Fruit fly (Drosophila melanogaster): ENCODE data around the gene Rala.

The Rala gene

DNA sequence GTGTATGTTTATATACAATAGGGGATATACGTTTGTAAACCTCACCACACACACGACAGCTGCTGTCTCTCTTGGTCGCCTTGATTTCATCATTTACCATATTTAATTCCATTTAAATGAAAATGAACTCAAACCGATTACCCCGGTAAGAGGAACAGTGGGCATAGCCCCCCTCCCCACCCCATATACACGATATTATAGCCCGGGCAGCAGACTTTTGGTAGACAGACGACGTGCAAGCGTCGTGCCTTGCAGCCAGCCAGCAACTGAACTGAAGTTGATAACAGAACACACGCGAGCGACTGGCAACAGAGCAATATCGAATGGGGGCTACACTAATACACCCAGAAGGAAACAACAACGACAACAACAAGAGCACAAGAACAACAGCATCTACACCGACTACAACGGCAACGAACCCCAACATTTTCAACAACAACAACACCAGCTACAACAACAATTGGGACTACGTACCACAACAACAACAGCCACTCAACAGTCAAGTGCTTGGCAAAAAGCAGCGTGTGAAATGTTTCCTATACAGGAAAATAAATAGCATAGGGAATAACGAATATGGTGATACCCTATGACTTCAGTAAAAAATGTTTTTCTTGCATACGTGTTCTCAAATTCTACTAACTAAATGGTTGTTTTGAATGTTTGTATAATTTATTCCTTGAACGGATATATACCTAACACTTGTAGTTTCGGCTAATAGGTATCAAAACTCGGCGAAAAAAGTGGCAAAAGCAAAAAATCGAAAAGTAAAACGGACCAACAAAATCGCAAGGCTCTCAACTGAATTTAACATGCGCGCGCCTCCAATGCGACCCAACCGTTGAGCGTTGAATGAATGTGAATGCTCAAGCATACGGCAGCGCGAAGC lies 23.8 kb upstream of the Rala start (continued):
- peak; percentile 63 for TF ChIP-seq ATbp (GFP tag; optimal IDR thresholded peaks at IDR 0.05)
- TF ChIP-seq zfh1 (GFP tag; IDR thresholded peaks at IDR 0.05): peak; percentile 83
- no peak for TF ChIP-seq inv (GFP tag; IDR thresholded peaks at IDR 0.05; ENCODE audit: partially characterized antibody)
- TF ChIP-seq CG10565 (GFP tag; optimal IDR thresholded peaks at IDR 0.05): peak; percentile 27
- TF ChIP-seq CG2202 (tag; optimal IDR thresholded peaks at IDR 0.05): peak; percentile 12
- TF ChIP-seq Doc2 (GFP tag; IDR thresholded peaks at IDR 0.05): peak; percentile 11; the same call in 1 of the 2 replicates
- TF ChIP-seq mam (GFP tag; optimal IDR thresholded peaks at IDR 0.05): peak; percentile 83
- peak; percentile 83 for TF ChIP-seq Jarid2 (GFP tag; optimal IDR thresholded peaks at IDR 0.05)
- no peak for TF ChIP-seq MESR4 (GFP tag; optimal IDR thresholded peaks at IDR 0.05)
- peak; percentile 62 for TF ChIP-seq CG17802 (tag; optimal IDR thresholded peaks at IDR 0.05)
- TF ChIP-seq Dbx (GFP tag; IDR thresholded peaks at IDR 0.05): peak; percentile 6
- no peak for TF ChIP-seq hbn (GFP tag; IDR thresholded peaks at IDR 0.05; ENCODE audit: partially characterized antibody)
- TF ChIP-seq CG6791 (GFP tag; IDR thresholded peaks at IDR 0.05; ENCODE audit: partially characterized antibody): peak; percentile 57; the same call in 2 of the 3 replicates
- peak; percentile 74 for TF ChIP-seq ken (GFP tag; IDR thresholded peaks at IDR 0.05)
- peak; percentile 58; the same call in 2 of the 3 replicates for TF ChIP-seq gce (GFP tag; IDR thresholded peaks at IDR 0.05)
- TF ChIP-seq CG11398 (GFP tag; optimal IDR thresholded peaks at IDR 0.05): peak; percentile 81
- TF ChIP-seq CG31388 (GFP tag; optimal IDR thresholded peaks at IDR 0.05): peak; percentile 50
- TF ChIP-seq CG7963 (GFP tag; IDR thresholded peaks at IDR 0.05; ENCODE audit: partially characterized antibody): no peak
- peak; percentile 64 for TF ChIP-seq Dad (GFP tag; optimal IDR thresholded peaks at IDR 0.05)
- TF ChIP-seq CG30403 (GFP tag; optimal IDR thresholded peaks at IDR 0.05): peak; percentile 80
- TF ChIP-seq her (GFP tag; optimal IDR thresholded peaks at IDR 0.05): peak; percentile 86
- TF ChIP-seq CG9817 (tag; optimal IDR thresholded peaks at IDR 0.05): peak; percentile 70
- no peak for TF ChIP-seq CG7271 (tag; optimal IDR thresholded peaks at IDR 0.05)
- TF ChIP-seq CG2116 (GFP tag; optimal IDR thresholded peaks at IDR 0.05): peak; percentile 6
- peak; percentile 93 for TF ChIP-seq CG1603 (tag; optimal IDR thresholded peaks at IDR 0.05)
- no peak for TF ChIP-seq CG7745 (tag; optimal IDR thresholded peaks at IDR 0.05)
- TF ChIP-seq CG6689 (GFP tag; IDR thresholded peaks at IDR 0.05): peak; percentile 86
- peak; percentile 87 for TF ChIP-seq CG10147 (GFP tag; optimal IDR thresholded peaks at IDR 0.05)
- TF ChIP-seq chm (GFP tag; IDR thresholded peaks at IDR 0.05): peak; percentile 71
- TF ChIP-seq zen2 (GFP tag; IDR thresholded peaks at IDR 0.05; ENCODE audit: partially characterized antibody): no peak
- no peak for TF ChIP-seq CG7556 (GFP tag; optimal IDR thresholded peaks at IDR 0.05)
- peak; percentile 62 for TF ChIP-seq Fer2 (tag; optimal IDR thresholded peaks at IDR 0.05)
- TF ChIP-seq sug (tag; optimal IDR thresholded peaks at IDR 0.05): peak; percentile 86
- TF ChIP-seq ham (GFP tag; IDR thresholded peaks at IDR 0.05): peak; percentile 55
- TF ChIP-seq CG12769 (tag; optimal IDR thresholded peaks at IDR 0.05): peak; percentile 94
- TF ChIP-seq nerfin-2 (GFP tag; IDR thresholded peaks at IDR 0.05; ENCODE audit: partially characterized antibody): peak; percentile 25; the same call in 1 of the 2 replicates
- TF ChIP-seq hth (optimal IDR thresholded peaks at IDR 0.05): no peak
- TF ChIP-seq CG4404 (GFP tag; IDR thresholded peaks at IDR 0.05): peak; percentile 70
- peak; percentile 78 for TF ChIP-seq fd3F (GFP tag; optimal IDR thresholded peaks at IDR 0.05)
- no peak for TF ChIP-seq mld (GFP tag; IDR thresholded peaks at IDR 0.05; ENCODE audit: partially characterized antibody)
- peak; percentile 84 for TF ChIP-seq CHES-1-like (GFP tag; optimal IDR thresholded peaks at IDR 0.05)
- peak; percentile 71 for TF ChIP-seq CG17829 (tag; optimal IDR thresholded peaks at IDR 0.05)
- TF ChIP-seq pita (GFP tag; optimal IDR thresholded peaks at IDR 0.05): no peak
- peak; percentile 79 for TF ChIP-seq ara (GFP tag; IDR thresholded peaks at IDR 0.05)
- TF ChIP-seq dati (GFP tag; IDR thresholded peaks at IDR 0.05): peak; percentile 41; the same call in 1 of the 2 replicates
- TF ChIP-seq CG3847 (GFP tag; IDR thresholded peaks at IDR 0.05): peak; percentile 76
- TF ChIP-seq CG3838 (GFP tag; optimal IDR thresholded peaks at IDR 0.05): peak; percentile 38
- TF ChIP-seq CG1233 (GFP tag; optimal IDR thresholded peaks at IDR 0.05): peak; percentile 72
